Worm (Caenorhabditis elegans): ENCODE measurements around the gene sptf-2.

- TF ChIP-seq gmeb-2 (tag; optimal IDR thresholded peaks at IDR 0.05) (no peak), ceh-14 (tag; optimal IDR thresholded peaks at IDR 0.05) (no peak), tbx-2 (tag; optimal IDR thresholded peaks at IDR 0.05) (no peak), nfya-1 (tag; optimal IDR thresholded peaks at IDR 0.05) (no peak), fkh-10 (GFP tag; optimal IDR thresholded peaks at IDR 0.05) (no peak), ama-1 (optimal IDR thresholded peaks at IDR 0.05) (no peak), tbx-7 (tag; optimal IDR thresholded peaks at IDR 0.05) (no peak), K02D7.2 (tag; optimal IDR thresholded peaks at IDR 0.05) (no peak), C08G9.2 (tag; optimal IDR thresholded peaks at IDR 0.05) (no peak), pat-9 (tag; optimal IDR thresholded peaks at IDR 0.05) (no peak)
Measured at ce11 chrII:8577509-8578099, 47.7 kb upstream of the sptf-2 start, which contains the start of gene F54C9.9.
